Worm (Caenorhabditis elegans) whole organism, mixed stage, embryonic: ENCODE measurements around the gene C39B5.2.

Experiments
- bed-3 ChIP-seq: fragments of 200-800 bp; sonication (Bioruptor generic); optimal IDR thresholded peaks from 3 replicates; lab custom pipeline; 2018; ENCODE audit warnings: mild to moderate bottlenecking, missing genetic modification characterization, moderate library complexity, missing compliant biosample characterization
- blmp-1 ChIP-seq: fragments of 150-350 bp; optimal IDR thresholded peaks from 2 replicates; lab custom pipeline; 2014; ENCODE audit warnings: missing biosample characterization, missing genetic modification characterization
- ceh-39 ChIP-seq: fragments of 150-350 bp; optimal IDR thresholded peaks from 2 replicates; lab custom pipeline; 2014; ENCODE audit warnings: missing biosample characterization, missing genetic modification characterization
- ces-1 ChIP-seq: fragments of 150-350 bp; optimal IDR thresholded peaks from 2 replicates; lab custom pipeline; 2014; ENCODE audit warnings: missing biosample characterization, missing genetic modification reagents, missing genetic modification characterization
- cnd-1 ChIP-seq: fragments of 200-800 bp; sonication (Bioruptor generic); optimal IDR thresholded peaks from 2 replicates; lab custom pipeline; 2018; ENCODE audit warnings: mild to moderate bottlenecking, missing genetic modification characterization, missing compliant biosample characterization
- drap-1 ChIP-seq: fragments of 200-800 bp; sonication (Bioruptor generic); optimal IDR thresholded peaks from 3 replicates; lab custom pipeline; 2018; ENCODE audit warnings: mild to moderate bottlenecking, missing genetic modification characterization, missing compliant biosample characterization
- elt-1 ChIP-seq: sonication (generic microtip); optimal IDR thresholded peaks from 2 replicates; lab custom pipeline; 2017; ENCODE audit warnings: missing genetic modification characterization, mild to moderate bottlenecking, missing compliant biosample characterization, antibody characterized with exemption, moderate library complexity, borderline replicate concordance; ENCODE audit not compliant: insufficient read depth
- elt-3 ChIP-seq: fragments of 150-350 bp; optimal IDR thresholded peaks from 2 replicates; lab custom pipeline; 2014; ENCODE audit warnings: missing biosample characterization, missing genetic modification characterization
- flh-1 ChIP-seq: fragments of 200-800 bp; sonication (Bioruptor generic); optimal IDR thresholded peaks from 2 replicates; lab custom pipeline; 2018; ENCODE audit warnings: mild to moderate bottlenecking, missing genetic modification characterization, moderate library complexity, missing compliant biosample characterization
- ham-2 ChIP-seq: fragments of 200-800 bp; sonication (Bioruptor generic); optimal IDR thresholded peaks from 2 replicates; lab custom pipeline; 2018; ENCODE audit warnings: mild to moderate bottlenecking, missing genetic modification characterization, missing compliant biosample characterization
- hlh-1 ChIP-seq: fragments of 150-350 bp; optimal IDR thresholded peaks from 2 replicates; lab custom pipeline; 2014; ENCODE audit warnings: missing biosample characterization, missing genetic modification reagents, missing genetic modification characterization
- lin-13 ChIP-seq: fragments of 150-350 bp; optimal IDR thresholded peaks from 2 replicates; lab custom pipeline; 2014; ENCODE audit warnings: missing biosample characterization, missing genetic modification characterization
- lin-32 ChIP-seq: fragments of 200-800 bp; sonication (Bioruptor generic); optimal IDR thresholded peaks from 2 replicates; lab custom pipeline; 2018; ENCODE audit warnings: mild to moderate bottlenecking, missing genetic modification characterization, missing compliant biosample characterization
- lsy-2 ChIP-seq: fragments of 150-350 bp; optimal IDR thresholded peaks from 2 replicates; lab custom pipeline; 2014; ENCODE audit warnings: missing biosample characterization, missing genetic modification characterization
- mep-1 ChIP-seq: fragments of 150-350 bp; optimal IDR thresholded peaks from 2 replicates; lab custom pipeline; 2017; ENCODE audit warnings: missing biosample characterization, missing genetic modification reagents, missing genetic modification characterization, inconsistent platforms
- nhr-12 ChIP-seq: fragments of 150-350 bp; optimal IDR thresholded peaks from 2 replicates; lab custom pipeline; 2014; ENCODE audit warnings: missing biosample characterization, missing genetic modification characterization
- nhr-2 ChIP-seq: fragments of 150-350 bp; optimal IDR thresholded peaks from 2 replicates; lab custom pipeline; 2014; ENCODE audit warnings: missing biosample characterization, missing genetic modification characterization
- nhr-237 ChIP-seq: fragments of 150-350 bp; optimal IDR thresholded peaks from 2 replicates; lab custom pipeline; 2014; ENCODE audit warnings: missing biosample characterization, missing genetic modification characterization
- nhr-28 ChIP-seq: fragments of 150-350 bp; optimal IDR thresholded peaks from 2 replicates; lab custom pipeline; 2014; ENCODE audit warnings: missing biosample characterization, missing genetic modification characterization
- nhr-76 ChIP-seq: sonication (generic microtip); optimal IDR thresholded peaks from 2 replicates; lab custom pipeline; 2017; ENCODE audit warnings: missing biosample characterization, missing genetic modification characterization
- pha-4 ChIP-seq: fragments of 150-350 bp; optimal IDR thresholded peaks from 2 replicates; lab custom pipeline; 2018; ENCODE audit warnings: missing biosample characterization, missing genetic modification reagents, missing genetic modification characterization
- snpc-4 ChIP-seq: fragments of 150-350 bp; optimal IDR thresholded peaks from 2 replicates; lab custom pipeline; 2014; ENCODE audit warnings: missing biosample characterization, missing genetic modification characterization
- sptf-1 ChIP-seq: sonication (generic microtip); optimal IDR thresholded peaks from 2 replicates; lab custom pipeline; 2017; ENCODE audit warnings: mild to moderate bottlenecking, missing genetic modification characterization, moderate library complexity, missing compliant biosample characterization
- tbx-8 ChIP-seq: fragments of 200-800 bp; sonication (Bioruptor generic); optimal IDR thresholded peaks from 2 replicates; lab custom pipeline; 2018; ENCODE audit warnings: mild to moderate bottlenecking, missing genetic modification characterization, moderate library complexity, missing compliant biosample characterization
- zip-8 ChIP-seq: fragments of 150-350 bp; optimal IDR thresholded peaks from 2 replicates; lab custom pipeline; 2014; ENCODE audit warnings: missing biosample characterization, missing genetic modification characterization
- ztf-11 ChIP-seq: fragments of 150-350 bp; optimal IDR thresholded peaks from 2 replicates; lab custom pipeline; 2014; ENCODE audit warnings: missing biosample characterization, missing genetic modification characterization

Gene C39B5.2

ce11 chrIII:2272732-2273131, 38.0 kb downstream of the C39B5.2 start, which contains the start of gene fbxa-39:
Gene fbxa-39, plus strand, starts transcription at chrIII:2273032.
- TF ChIP-seq tbx-8 (GFP tag; lab: Kevin White, UChicago) (no peak), cnd-1 (tag; lab: Kevin White, UChicago) (no peak), bed-3 (GFP tag; lab: Kevin White, UChicago) (no peak)

DNA sequence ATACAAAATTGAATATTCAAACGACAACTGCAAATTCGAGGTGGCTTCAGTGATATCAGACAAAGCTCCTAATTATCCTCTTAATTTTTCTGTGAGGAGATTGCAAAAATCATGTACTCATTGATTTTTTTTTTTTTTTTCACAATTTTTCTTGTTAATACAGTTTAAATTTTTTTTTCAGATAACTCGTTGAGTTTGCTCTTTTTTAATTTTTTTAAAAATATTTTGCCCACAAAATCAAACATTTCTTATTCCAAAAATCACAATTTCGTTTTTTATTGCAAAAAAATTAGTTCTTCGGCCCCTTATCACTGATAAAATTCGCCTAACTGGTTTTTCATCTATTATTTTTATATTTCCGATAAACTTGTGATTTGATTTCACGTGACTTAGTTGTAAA, 42.2 kb downstream of the C39B5.2 start, which contains the start of gene Y54F10BM.21:
TSS of gene Y54F10BM.21 (plus strand) at position 301 of the 400 bp plus-strand sequence.
- TF ChIP-seq lsy-2 (tag; lab: Kevin White, UChicago) = no peak
- TF ChIP-seq elt-3 = no peak
- TF ChIP-seq flh-1 = no peak
- no peak for TF ChIP-seq blmp-1
- TF ChIP-seq, all 35 proteins: peak for 0

DNA sequence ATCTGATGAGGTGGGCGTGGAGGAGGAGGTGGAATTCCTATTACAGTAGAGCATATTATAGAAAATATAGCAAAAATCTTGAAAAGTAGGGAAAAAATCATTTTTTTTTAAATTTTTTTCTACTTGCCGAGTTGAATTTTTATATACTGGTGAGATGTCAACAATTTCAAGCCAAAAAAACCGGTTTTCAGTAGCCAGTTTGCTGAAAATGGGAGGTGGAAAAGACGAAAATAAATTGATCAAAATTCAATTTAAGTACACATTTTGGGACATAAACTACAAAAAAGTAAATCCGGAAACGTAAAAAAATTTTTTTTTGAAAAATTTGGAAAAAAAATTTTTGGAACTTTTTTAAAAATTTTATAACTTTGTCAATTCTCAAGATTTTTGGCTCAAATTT, 44.8 kb downstream of the C39B5.2 start, which contains the start of gene Y54F10BM.23:
TSS of gene Y54F10BM.23 (minus strand) at position 101 of the 400 bp plus-strand sequence.
- TF ChIP-seq ham-2 = no peak
- no peak for TF ChIP-seq hlh-1
- TF ChIP-seq ceh-39 = no peak
- TF ChIP-seq nhr-76 (tag; lab: Kevin White, UChicago) = no peak
- no peak for TF ChIP-seq drap-1 (GFP tag; lab: Kevin White, UChicago)
- TF ChIP-seq nhr-28 = no peak
- TF ChIP-seq cnd-1 (tag; lab: Kevin White, UChicago) = no peak
- TF ChIP-seq ces-1 (GFP tag; lab: Kevin White, UChicago) = no peak
- no peak for TF ChIP-seq nhr-237

DNA sequence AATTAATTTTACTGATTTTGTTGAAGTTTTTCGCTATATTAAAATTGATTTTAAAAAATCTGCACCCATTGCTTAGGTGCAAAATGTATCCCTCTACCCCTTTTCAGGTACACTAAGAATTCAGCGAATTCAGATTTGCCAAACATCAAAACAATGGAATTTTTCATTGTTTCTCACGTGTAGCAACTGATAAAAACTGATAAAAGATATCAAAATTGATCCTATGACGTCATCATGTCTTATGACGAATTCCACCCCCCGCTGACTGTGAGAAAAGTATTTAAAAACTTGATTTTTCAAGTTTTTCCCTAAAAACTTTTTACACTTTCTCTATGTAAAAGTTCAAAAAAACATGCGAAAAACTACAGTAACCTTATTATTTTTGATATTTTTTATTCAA, 45.9 kb downstream of the C39B5.2 start, which contains the start of gene Y54F10BM.22:
TSS of gene Y54F10BM.22 (plus strand) at position 331 of the 400 bp plus-strand sequence.
- TF ChIP-seq elt-1 (tag; lab: Kevin White, UChicago) = no peak
- peak; percentile 8 for TF ChIP-seq zip-8

DNA sequence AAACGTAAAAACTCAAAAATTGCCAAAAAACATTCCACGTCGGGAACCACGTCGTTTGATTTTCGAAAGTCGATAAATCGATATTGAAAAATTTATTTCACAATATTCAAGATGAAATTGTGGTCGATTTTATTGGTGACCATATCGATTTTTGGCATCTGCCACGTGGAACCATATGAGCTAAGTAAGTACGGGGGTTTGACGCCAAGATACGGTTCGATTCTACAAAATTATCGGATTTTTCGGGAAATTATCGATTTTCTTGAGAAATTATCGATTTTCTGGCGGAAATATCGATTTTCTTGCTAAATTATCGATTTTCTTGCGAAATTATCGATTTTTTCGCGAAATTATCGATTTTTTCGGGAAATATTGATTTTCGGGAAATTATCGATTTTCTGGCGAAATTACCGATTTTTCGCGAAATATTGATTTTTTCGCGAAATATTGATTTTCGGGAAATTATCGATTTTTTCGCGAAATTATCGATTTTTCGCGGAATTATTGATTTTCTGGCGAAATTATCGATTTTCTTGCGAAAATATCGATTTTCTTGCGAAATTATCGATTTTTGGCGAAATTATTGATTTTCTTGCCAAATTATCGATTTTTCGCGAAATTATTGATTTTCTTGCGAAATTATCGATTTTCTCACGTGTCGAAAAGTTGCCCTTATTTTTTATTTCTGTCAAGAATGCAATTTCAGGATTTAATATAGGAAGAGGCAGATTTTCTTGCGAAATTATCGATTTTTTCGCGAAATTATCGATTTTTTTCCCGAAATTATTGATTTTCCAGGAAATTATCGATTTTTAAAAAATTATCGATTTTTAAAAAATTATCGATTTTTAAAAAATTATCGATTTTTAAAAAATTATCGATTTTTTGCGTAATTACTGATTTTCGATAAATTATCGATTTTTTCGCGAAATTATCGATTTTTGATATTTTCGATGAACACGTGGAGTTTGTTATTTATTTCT, 47.6 kb downstream of the C39B5.2 start, which contains the start of gene Y54F10BM.3:
TSS of gene Y54F10BM.3 (plus strand) at position 51 of the 983 bp plus-strand sequence.
- TF ChIP-seq sptf-1 (tag; lab: Kevin White, UChicago) (peak; percentile 23), ceh-39 (peak; percentile 25), hlh-1 (no peak)

- no peak for TF ChIP-seq snpc-4 (tag; lab: Kevin White, UChicago)
- TF ChIP-seq lsy-2 (tag; lab: Kevin White, UChicago) = no peak
- no peak for TF ChIP-seq lin-13
- no peak for TF ChIP-seq tbx-8 (GFP tag; lab: Kevin White, UChicago)
- no peak for TF ChIP-seq nhr-2 (tag; lab: Kevin White, UChicago)
- TF ChIP-seq zip-8 = no peak
- TF ChIP-seq mep-1 (tag; lab: Kevin White, UChicago) = no peak
- TF ChIP-seq bed-3 (GFP tag; lab: Kevin White, UChicago) = no peak
- TF ChIP-seq pha-4 (tag; lab: Kevin White, UChicago) = no peak
- no peak for TF ChIP-seq sptf-1 (tag; lab: Kevin White, UChicago)
- TF ChIP-seq ztf-11 (tag; lab: Kevin White, UChicago) = no peak
- TF ChIP-seq flh-1 = no peak
- TF ChIP-seq nhr-12 (tag; lab: Kevin White, UChicago) = no peak
- no peak for TF ChIP-seq ces-1 (GFP tag; lab: Kevin White, UChicago)
- TF ChIP-seq lin-32 (GFP tag; lab: Kevin White, UChicago) = no peak
- TF ChIP-seq, all 35 proteins: peak for 0
These were observed 48.7 kb downstream of the C39B5.2 start for ce11 chrIII:2283341-2283847.
